Fruit fly (Drosophila melanogaster): ENCODE measurements around the gene mTerf5.

The mTerf5 gene

dm6 chr3R:18196991-18197801, 26.3 kb downstream of the mTerf5 start (continued):
- no peak for TF ChIP-seq Oaz (GFP tag; IDR thresholded peaks at IDR 0.05)
- no peak for TF ChIP-seq toy (GFP tag; IDR thresholded peaks at IDR 0.05)
- peak; percentile 5 for TF ChIP-seq CG8281 (tag; optimal IDR thresholded peaks at IDR 0.05)
- peak; percentile 99 for TF ChIP-seq cg (GFP tag; optimal IDR thresholded peaks at IDR 0.05)
- TF ChIP-seq YL-1 (GFP tag; optimal IDR thresholded peaks at IDR 0.05): peak; percentile 31
- peak; percentile 2 for TF ChIP-seq CG7928 (GFP tag; optimal IDR thresholded peaks at IDR 0.05)
- TF ChIP-seq onecut (GFP tag; IDR thresholded peaks at IDR 0.05): peak; percentile 42
- peak; percentile 3 for TF ChIP-seq CG7987 (GFP tag; optimal IDR thresholded peaks at IDR 0.05)
- TF ChIP-seq CG9817 (tag; optimal IDR thresholded peaks at IDR 0.05): peak; percentile 50
- peak; percentile 31 for TF ChIP-seq Nf-YB (GFP tag; optimal IDR thresholded peaks at IDR 0.05)
- peak; percentile 74 for TF ChIP-seq odd (GFP tag; optimal IDR thresholded peaks at IDR 0.05)
- TF ChIP-seq pum (GFP tag; optimal IDR thresholded peaks at IDR 0.05): peak; percentile 41
- no peak for TF ChIP-seq CG13123 (GFP tag; optimal IDR thresholded peaks at IDR 0.05)
- TF ChIP-seq tin (GFP tag; optimal IDR thresholded peaks at IDR 0.05): peak; percentile 52
- peak in 1 of 2 experiments; percentile 10 for TF ChIP-seq Hr78 (GFP tag; optimal IDR thresholded peaks at IDR 0.05)
- peak; percentile 66 for TF ChIP-seq CG17359 (tag; optimal IDR thresholded peaks at IDR 0.05)
- no peak for TF ChIP-seq fru (optimal IDR thresholded peaks at IDR 0.05)
- TF ChIP-seq org-1 (GFP tag; optimal IDR thresholded peaks at IDR 0.05): peak; percentile 31
- TF ChIP-seq D (optimal IDR thresholded peaks at IDR 0.05): no peak
- peak; percentile 26 for TF ChIP-seq D (GFP tag; optimal IDR thresholded peaks at IDR 0.05)
- no peak for TF ChIP-seq CG16863 (GFP tag; optimal IDR thresholded peaks at IDR 0.05)
- peak; percentile 50 for TF ChIP-seq CG17829 (tag; optimal IDR thresholded peaks at IDR 0.05)
- no peak for TF ChIP-seq gsb (GFP tag; IDR thresholded peaks at IDR 0.05)
- TF ChIP-seq CG18262 (tag; optimal IDR thresholded peaks at IDR 0.05): peak; percentile 79
- TF ChIP-seq Chrac-16 (GFP tag; optimal IDR thresholded peaks at IDR 0.05): peak; percentile 30
- no peak for TF ChIP-seq CG5245 (GFP tag; optimal IDR thresholded peaks at IDR 0.05)
- TF ChIP-seq CG3281 (GFP tag; optimal IDR thresholded peaks at IDR 0.05): peak; percentile 57
- peak; percentile 77 for TF ChIP-seq Oli (tag; optimal IDR thresholded peaks at IDR 0.05)
- TF ChIP-seq Eip74EF (GFP tag; optimal IDR thresholded peaks at IDR 0.05): no peak
- TF ChIP-seq HLH4C (GFP tag; IDR thresholded peaks at IDR 0.05; ENCODE audit: partially characterized antibody): no peak
- peak; percentile 48 for TF ChIP-seq lab (GFP tag; optimal IDR thresholded peaks at IDR 0.05)
- TF ChIP-seq CG3407 (GFP tag; optimal IDR thresholded peaks at IDR 0.05): peak; percentile 26
- TF ChIP-seq fd96Cb (tag; optimal IDR thresholded peaks at IDR 0.05): peak; percentile 44
- no peak for TF ChIP-seq CG7963 (GFP tag; IDR thresholded peaks at IDR 0.05; ENCODE audit: partially characterized antibody)
- peak; percentile 37 for TF ChIP-seq HLHmδ (GFP tag; optimal IDR thresholded peaks at IDR 0.05)
- TF ChIP-seq Hr51 (GFP tag; optimal IDR thresholded peaks at IDR 0.05): peak in 1 of 2 experiments; percentile 77
- TF ChIP-seq chn (GFP tag; optimal IDR thresholded peaks at IDR 0.05): no peak
- peak; percentile 22 for TF ChIP-seq fd3F (GFP tag; optimal IDR thresholded peaks at IDR 0.05)
- TF ChIP-seq sqz (GFP tag; optimal IDR thresholded peaks at IDR 0.05): peak; percentile 98
- peak; percentile 80 for TF ChIP-seq CG9727 (GFP tag; optimal IDR thresholded peaks at IDR 0.05)
- TF ChIP-seq CG14014 (GFP tag; IDR thresholded peaks at IDR 0.05): no peak
- peak; percentile 9 for TF ChIP-seq CG30020 (tag; optimal IDR thresholded peaks at IDR 0.05)
- peak; percentile 62 for TF ChIP-seq CG12769 (tag; optimal IDR thresholded peaks at IDR 0.05)
- peak; percentile 76 for TF ChIP-seq grau (tag; optimal IDR thresholded peaks at IDR 0.05)
- TF ChIP-seq Max (GFP tag; optimal IDR thresholded peaks at IDR 0.05): peak; percentile 8
- no peak for TF ChIP-seq ara (GFP tag; IDR thresholded peaks at IDR 0.05)
- TF ChIP-seq Asciz (GFP tag; optimal IDR thresholded peaks at IDR 0.05): peak; percentile 57
- peak; percentile 14 for TF ChIP-seq CG9609 (GFP tag; optimal IDR thresholded peaks at IDR 0.05)
